Worm (Caenorhabditis elegans) whole organism, young adult: Measurements from ENCODE around the gene mop-25.1.

Experiments
- B0035.1 ChIP-seq: sonication (generic microtip); optimal IDR thresholded peaks from 2 replicates; lab custom pipeline; 2016; ENCODE audit warnings: missing genetic modification characterization, mild to moderate bottlenecking, missing compliant biosample characterization, missing genotype, missing genetic modification reagents
- F22D6.2 ChIP-seq: sonication (generic microtip); optimal IDR thresholded peaks from 2 replicates; lab custom pipeline; 2016; ENCODE audit warnings: mild to moderate bottlenecking, missing genetic modification characterization, missing compliant biosample characterization
- F23B12.7 ChIP-seq: sonication (generic microtip); optimal IDR thresholded peaks from 2 replicates; lab custom pipeline; 2017; ENCODE audit warnings: missing genetic modification characterization, mild to moderate bottlenecking, missing compliant biosample characterization, antibody characterized with exemption, moderate library complexity; ENCODE audit not compliant: insufficient read depth
- F52B5.7 ChIP-seq: sonication (generic microtip); optimal IDR thresholded peaks from 2 replicates; lab custom pipeline; 2016; ENCODE audit warnings: mild to moderate bottlenecking, missing genetic modification characterization, missing compliant biosample characterization
- K12H6.12 ChIP-seq: fragments of 200-800 bp; sonication (Bioruptor generic); optimal IDR thresholded peaks from 2 replicates; lab custom pipeline; 2018; ENCODE audit warnings: mild to moderate bottlenecking, missing genetic modification characterization, missing compliant biosample characterization
- Y53F4B.3 ChIP-seq: fragments of 200-800 bp; sonication (Bioruptor generic); IDR thresholded peaks from 2 replicates; pipeline ENCODE4 v1.3.6; 2022; ENCODE audit warnings: missing genetic modification reagents, missing genetic modification characterization, missing compliant biosample characterization
- ZK185.1 ChIP-seq: sonication (generic microtip); optimal IDR thresholded peaks from 2 replicates; lab custom pipeline; 2016; ENCODE audit warnings: mild to moderate bottlenecking, missing genetic modification characterization, missing compliant biosample characterization; ENCODE audit not compliant: poor library complexity, severe bottlenecking
- akir-1 ChIP-seq: fragments of 200-800 bp; sonication (Bioruptor generic); optimal IDR thresholded peaks from 2 replicates; lab custom pipeline; 2018; ENCODE audit warnings: mild to moderate bottlenecking, missing genetic modification characterization, moderate library complexity, missing compliant biosample characterization
- atf-7 ChIP-seq: sonication (generic microtip); optimal IDR thresholded peaks from 2 replicates; lab custom pipeline; 2017; ENCODE audit warnings: mild to moderate bottlenecking, missing genetic modification characterization, missing compliant biosample characterization
- attf-3 ChIP-seq: fragments of 200-800 bp; sonication (Bioruptor generic); conservative IDR thresholded peaks from 2 replicates; pipeline ENCODE4 v1.3.6; 2022; ENCODE audit warnings: missing genetic modification reagents, missing genetic modification characterization, missing compliant biosample characterization
- attf-5 ChIP-seq: fragments of 200-800 bp; sonication (Bioruptor generic); optimal IDR thresholded peaks from 2 replicates; lab custom pipeline; 2018; ENCODE audit warnings: mild to moderate bottlenecking, missing genetic modification characterization, missing compliant biosample characterization
- attf-6 ChIP-seq: fragments of 200-800 bp; sonication (Bioruptor generic); IDR thresholded peaks from 2 replicates; pipeline ENCODE4 v1.3.6; 2022; ENCODE audit warnings: missing genetic modification reagents, missing genetic modification characterization, missing compliant biosample characterization
- cebp-1 ChIP-seq, 2 experiments: fragments of 200-800 bp in 1 of 2; sonication (Bioruptor generic) in 1 of 2; sonication (generic microtip) in 1 of 2; IDR thresholded peaks in 1 of 2; optimal IDR thresholded peaks in 1 of 2; 2 replicates each; pipeline versions ENCODE4 v1.3.6 to Lab custom; 2017 to 2022; ENCODE audit warnings: missing compliant biosample characterization in 2 of 2, missing genetic modification characterization in 2 of 2, mild to moderate bottlenecking in 1 of 2, missing genetic modification reagents in 1 of 2, moderate library complexity in 1 of 2
- ceh-40 ChIP-seq: fragments of 200-800 bp; sonication (Bioruptor generic); IDR thresholded peaks from 2 replicates; pipeline ENCODE4 v1.3.6; 2022; ENCODE audit warnings: missing genetic modification characterization, missing compliant biosample characterization
- chd-7 ChIP-seq: sonication (generic microtip); optimal IDR thresholded peaks from 2 replicates; lab custom pipeline; 2016; ENCODE audit warnings: mild to moderate bottlenecking, missing genetic modification characterization, moderate library complexity, missing compliant biosample characterization
- ekl-4 ChIP-seq: fragments of 200-800 bp; sonication (Bioruptor generic); IDR thresholded peaks from 2 replicates; pipeline ENCODE4 v1.3.6; 2022; ENCODE audit warnings: missing genetic modification reagents, missing genetic modification characterization, missing compliant biosample characterization
- hmg-1.2 ChIP-seq: fragments of 200-800 bp; sonication (Bioruptor generic); IDR thresholded peaks from 2 replicates; pipeline ENCODE4 v1.3.6; 2022; ENCODE audit warnings: missing genetic modification reagents, missing genetic modification characterization, missing compliant biosample characterization
- let-526 ChIP-seq: fragments of 200-800 bp; sonication (Bioruptor generic); IDR thresholded peaks from 2 replicates; pipeline ENCODE4 v1.3.6; 2022; ENCODE audit warnings: missing genetic modification reagents, missing genetic modification characterization, missing compliant biosample characterization
- lin-40 ChIP-seq: sonication (generic microtip); optimal IDR thresholded peaks from 2 replicates; lab custom pipeline; 2016; ENCODE audit warnings: missing genetic modification characterization, mild to moderate bottlenecking, missing compliant biosample characterization, missing genotype, missing genetic modification reagents
- lin-54 ChIP-seq: fragments of 200-800 bp; sonication (Bioruptor generic); optimal IDR thresholded peaks from 2 replicates; lab custom pipeline; 2018; ENCODE audit warnings: mild to moderate bottlenecking, missing genetic modification characterization, missing compliant biosample characterization
- lir-1 ChIP-seq: fragments of 200-800 bp; sonication (Bioruptor generic); conservative IDR thresholded peaks from 2 replicates; pipeline ENCODE4 v1.3.6; 2022; ENCODE audit warnings: missing genetic modification reagents, missing genetic modification characterization, missing compliant biosample characterization
- madf-3 ChIP-seq: fragments of 200-800 bp; sonication (Bioruptor generic); IDR thresholded peaks from 2 replicates; pipeline ENCODE4 v1.3.6; 2022; ENCODE audit warnings: missing genetic modification reagents, missing genetic modification characterization, missing compliant biosample characterization
- mcd-1 ChIP-seq: fragments of 200-800 bp; sonication (Bioruptor generic); IDR thresholded peaks from 2 replicates; pipeline ENCODE4 v1.3.6; 2022; ENCODE audit warnings: missing genetic modification reagents, missing genetic modification characterization, missing compliant biosample characterization
- mel-28 ChIP-seq: sonication (generic microtip); optimal IDR thresholded peaks from 2 replicates; lab custom pipeline; 2016; ENCODE audit warnings: borderline replicate concordance, mild to moderate bottlenecking, missing genetic modification characterization, missing compliant biosample characterization
- nfyb-1 ChIP-seq: fragments of 200-800 bp; sonication (Bioruptor generic); IDR thresholded peaks from 2 replicates; pipeline ENCODE4 v1.3.6; 2022; ENCODE audit warnings: missing genetic modification reagents, missing genetic modification characterization, missing compliant biosample characterization
- nhr-27 ChIP-seq: fragments of 200-800 bp; sonication (Bioruptor generic); optimal IDR thresholded peaks from 2 replicates; lab custom pipeline; 2018; ENCODE audit warnings: mild to moderate bottlenecking, missing genetic modification characterization, moderate library complexity, missing compliant biosample characterization
- nhr-80 ChIP-seq: sonication (generic microtip); optimal IDR thresholded peaks from 2 replicates; lab custom pipeline; 2016; ENCODE audit warnings: missing genetic modification characterization, missing compliant biosample characterization
- pbrm-1 ChIP-seq: fragments of 200-800 bp; sonication (Bioruptor generic); IDR thresholded peaks from 2 replicates; pipeline ENCODE4 v1.3.6; 2022; ENCODE audit warnings: missing genetic modification reagents, missing genetic modification characterization, missing compliant biosample characterization
- pha-4 ChIP-seq: fragments of 150-350 bp; sonication (generic microtip); optimal IDR thresholded peaks from 2 replicates; lab custom pipeline; 2014; ENCODE audit warnings: missing biosample characterization, missing genetic modification reagents, missing genetic modification characterization
- repo-1 ChIP-seq: sonication (generic microtip); optimal IDR thresholded peaks from 2 replicates; lab custom pipeline; 2017; ENCODE audit warnings: mild to moderate bottlenecking, missing genetic modification characterization, missing compliant biosample characterization
- rpc-1 ChIP-seq, 2 experiments: fragments of 150-350 bp in 1 of 2; sonication (generic microtip) in 1 of 2; optimal IDR thresholded peaks; 2 replicates each; lab custom pipeline; 2014 to 2018; ENCODE audit warnings: missing biosample characterization in 1 of 2, missing genetic modification characterization in 1 of 2, missing genetic modification reagents in 1 of 2, missing genotype in 1 of 2
- sdz-38 ChIP-seq: sonication (generic microtip); optimal IDR thresholded peaks from 2 replicates; lab custom pipeline; 2016; ENCODE audit warnings: missing genotype, missing genetic modification characterization, missing compliant biosample characterization
- snpc-1.1 ChIP-seq: sonication (generic microtip); optimal IDR thresholded peaks from 2 replicates; lab custom pipeline; 2017; ENCODE audit warnings: missing genetic modification characterization, mild to moderate bottlenecking, missing compliant biosample characterization, antibody characterized with exemption, moderate library complexity, missing genotype, missing genetic modification reagents; ENCODE audit not compliant: insufficient read depth
- snpc-3.4 ChIP-seq: sonication (generic microtip); optimal IDR thresholded peaks from 2 replicates; lab custom pipeline; 2017; ENCODE audit warnings: missing genetic modification characterization, mild to moderate bottlenecking, missing compliant biosample characterization, antibody characterized with exemption, moderate library complexity, missing genotype, missing genetic modification reagents
- sptf-2 ChIP-seq: fragments of 200-800 bp; sonication (Bioruptor generic); optimal IDR thresholded peaks from 2 replicates; lab custom pipeline; 2018; ENCODE audit warnings: mild to moderate bottlenecking, missing genetic modification characterization, missing compliant biosample characterization
- unc-130 ChIP-seq: sonication (generic microtip); optimal IDR thresholded peaks from 2 replicates; lab custom pipeline; 2016; ENCODE audit warnings: missing genetic modification reagents, missing genetic modification characterization, missing compliant biosample characterization
- zfh-2 ChIP-seq: fragments of 200-800 bp; sonication (Bioruptor generic); conservative IDR thresholded peaks from 2 replicates; pipeline ENCODE4 v1.3.6; 2022; ENCODE audit warnings: missing genetic modification reagents, missing genetic modification characterization, missing compliant biosample characterization
- zim-3 ChIP-seq: sonication (generic microtip); optimal IDR thresholded peaks from 2 replicates; lab custom pipeline; 2017; ENCODE audit warnings: mild to moderate bottlenecking, missing genetic modification characterization, moderate library complexity, missing compliant biosample characterization
- ztf-22 ChIP-seq: fragments of 200-800 bp; sonication (Bioruptor generic); optimal IDR thresholded peaks from 2 replicates; lab custom pipeline; 2018; ENCODE audit warnings: mild to moderate bottlenecking, missing genetic modification characterization, moderate library complexity, missing compliant biosample characterization
- ztf-26 ChIP-seq: sonication (generic microtip); optimal IDR thresholded peaks from 2 replicates; lab custom pipeline; 2017; ENCODE audit warnings: missing genetic modification characterization, missing compliant biosample characterization
- ztf-6 ChIP-seq: fragments of 200-800 bp; sonication (Bioruptor generic); IDR thresholded peaks from 2 replicates; pipeline ENCODE4 v1.3.6; 2022; ENCODE audit warnings: missing genetic modification reagents, missing genetic modification characterization, missing compliant biosample characterization

The mop-25.1 gene

DNA sequence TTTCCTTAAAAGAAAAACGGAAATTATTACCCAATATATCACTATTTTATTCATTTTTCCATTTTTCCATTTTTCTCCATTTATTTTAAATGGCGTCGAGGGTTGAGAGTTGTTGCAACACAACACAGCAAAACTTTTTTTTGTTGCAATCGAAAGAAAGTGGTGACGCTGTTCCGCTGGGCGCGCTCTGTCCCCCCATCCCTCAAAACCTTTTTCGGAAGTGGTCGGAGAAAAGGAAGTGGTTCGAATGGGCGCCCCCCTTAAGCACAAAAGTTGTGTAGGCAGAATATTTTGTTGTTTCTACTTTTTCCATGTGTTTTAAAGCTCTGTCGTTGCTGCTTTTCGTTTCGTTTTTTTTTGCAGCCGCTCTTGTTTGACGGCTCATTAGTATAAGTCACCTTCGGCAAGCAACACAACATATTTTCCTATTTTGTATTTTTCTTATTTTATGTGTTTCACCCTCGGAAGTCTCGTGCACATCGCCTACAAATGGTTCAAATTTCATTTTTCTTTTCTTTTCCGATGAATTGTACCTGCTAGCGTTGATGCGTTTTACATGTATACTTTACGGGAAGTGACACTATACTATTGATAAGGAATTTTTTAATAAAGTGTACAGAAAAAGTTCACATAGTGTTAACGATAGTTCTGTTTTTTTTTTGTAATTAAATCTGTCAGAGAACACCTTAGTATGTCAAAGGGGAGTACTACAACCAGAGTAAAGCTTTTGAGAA, 5.7 kb downstream of the mop-25.1 start:
- TF ChIP-seq unc-130 (GFP tag; lab: Kevin White, UChicago) (no peak), attf-5 (GFP tag; lab: Kevin White, UChicago) (no peak), snpc-1.1 (tag; lab: Kevin White, UChicago) (no peak), nfyb-1 (GFP tag; lab: Robert Waterston, UW) (0 out of 2 replicates have a peak, but pooled peaks have one; percentile 18), chd-7 (tag; lab: Kevin White, UChicago) (no peak), hmg-1.2 (0 out of 2 replicates have a peak, but pooled peaks have one; percentile 11), zfh-2 (peak; percentile 66)

DNA sequence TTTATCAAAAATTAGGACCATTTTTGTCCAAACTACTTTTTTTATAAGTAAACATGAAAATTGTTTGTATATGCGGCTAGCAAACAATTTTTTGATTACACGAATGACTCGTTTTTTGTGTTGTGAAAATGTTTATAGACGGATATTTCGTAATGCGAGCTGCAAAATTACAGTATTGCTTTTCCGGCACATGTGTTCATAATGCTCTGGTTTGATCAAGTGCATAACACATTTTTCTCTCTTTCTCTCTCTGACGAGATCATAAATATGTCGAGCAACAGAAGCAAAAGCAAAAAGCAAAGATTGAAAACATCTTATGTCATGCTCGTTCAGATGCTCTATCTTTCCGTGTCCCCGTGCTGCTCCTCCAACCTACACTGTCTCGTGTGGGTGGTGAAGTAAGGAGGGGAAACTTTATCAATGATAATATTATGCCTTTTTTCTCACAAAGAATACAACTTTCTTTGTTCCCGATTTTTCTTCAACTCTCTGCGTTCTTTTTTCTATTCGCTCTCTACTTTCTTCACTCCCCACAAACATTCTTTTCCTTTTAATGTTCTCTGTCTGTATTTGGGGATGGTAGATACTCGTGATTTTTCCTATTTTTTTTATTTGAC, 6.7 kb downstream of the mop-25.1 start:
- TF ChIP-seq zim-3 (tag; lab: Kevin White, UChicago) (no peak), nhr-27 (tag; lab: Kevin White, UChicago) (no peak), pbrm-1 (GFP tag; lab: Robert Waterston, UW) (no peak), let-526 (0 out of 2 replicates have a peak, but pooled peaks have one; percentile 30), snpc-3.4 (no peak), sptf-2 (GFP tag; lab: Kevin White, UChicago) (no peak), K12H6.12 (peak; percentile 20), B0035.1 (no peak), F22D6.2 (tag; lab: Kevin White, UChicago) (no peak), ZK185.1 (peak; percentile 15), pha-4 (tag; lab: Kevin White, UChicago) (no peak), F23B12.7 (tag; lab: Kevin White, UChicago) (peak; percentile 48), lin-40 (tag; lab: Kevin White, UChicago) (peak; percentile 0), repo-1 (tag; lab: Kevin White, UChicago) (no peak), nhr-80 (tag; lab: Kevin White, UChicago) (peak; percentile 71), ztf-22 (GFP tag; lab: Kevin White, UChicago) (no peak), cebp-1 (GFP tag; IDR thresholded peaks at IDR 0.05; lab: Robert Waterston, UW) (peak; percentile 77), cebp-1 (tag; optimal IDR thresholded peaks at IDR 0.05; lab: Kevin White, UChicago) (peak; percentile 86), sdz-38 (tag; lab: Kevin White, UChicago) (no peak)
- TF ChIP-seq, all 124 proteins: peak for 7

DNA sequence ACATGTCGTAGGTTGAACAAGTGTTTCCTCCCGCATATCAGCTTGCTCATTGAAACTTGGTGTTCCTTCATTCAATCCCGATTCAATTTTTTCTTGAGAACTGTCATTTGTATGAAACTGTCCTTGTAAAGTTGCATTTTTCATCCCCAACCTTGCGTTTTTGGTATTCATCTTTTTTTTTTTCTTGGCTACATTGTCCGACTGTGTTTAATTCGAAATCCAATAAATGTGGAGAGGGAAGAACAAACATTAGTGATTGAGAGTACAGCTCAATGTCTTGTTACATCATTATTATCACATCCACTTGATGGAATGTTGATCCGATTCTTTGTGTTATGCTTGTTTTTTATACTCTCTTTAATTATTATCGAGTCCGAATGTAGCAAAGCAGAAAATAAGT, 9.9 kb downstream of the mop-25.1 start, which contains the start of gene acr-10:
TSS of gene acr-10 (plus strand) at position 301 of the 400 bp plus-strand sequence.
- TF ChIP-seq atf-7 (tag; lab: Kevin White, UChicago) (no peak), rpc-1 (optimal IDR thresholded peaks at IDR 0.05; lab: Kevin White, UChicago) (no peak), rpc-1 (tag; optimal IDR thresholded peaks at IDR 0.05; lab: Kevin White, UChicago) (no peak), ztf-6 (GFP tag; lab: Robert Waterston, UW) (no peak), lin-54 (no peak), ceh-40 (GFP tag; lab: Robert Waterston, UW) (no peak), F52B5.7 (tag; lab: Kevin White, UChicago) (no peak), attf-3 (GFP tag; lab: Robert Waterston, UW) (no peak), mcd-1 (no peak), ekl-4 (GFP tag; lab: Robert Waterston, UW) (no peak), let-526 (no peak), akir-1 (GFP tag; lab: Kevin White, UChicago) (no peak), attf-6 (GFP tag; lab: Robert Waterston, UW) (no peak), zim-3 (tag; lab: Kevin White, UChicago) (no peak), Y53F4B.3 (GFP tag; lab: Robert Waterston, UW) (no peak), ztf-26 (tag; lab: Kevin White, UChicago) (no peak), unc-130 (GFP tag; lab: Kevin White, UChicago) (no peak), madf-3 (GFP tag; lab: Robert Waterston, UW) (no peak), mel-28 (tag; lab: Kevin White, UChicago) (no peak), lir-1 (no peak)
- TF ChIP-seq, all 124 proteins: peak for 0
